Fruit fly (Drosophila melanogaster) whole organism: ENCODE results near the gene Jon74E.

ENCODE experiments used
- CG8478 ChIP-seq: fragments of >200 bp; optimal IDR thresholded peaks from 2 replicates; lab custom pipeline; 2018; ENCODE audit warnings: inconsistent platforms
- Dll ChIP-seq: fragments of >200 bp; optimal IDR thresholded peaks from 2 replicates; lab custom pipeline; 2017
- EcR ChIP-seq, 2 experiments: fragments of >200 bp; optimal IDR thresholded peaks; 2 replicates each; lab custom pipeline; 2017; ENCODE audit warnings: missing biosample characterization in 2 of 2, missing genetic modification characterization in 2 of 2, missing genetic modification reagents in 2 of 2
- pan ChIP-seq: fragments of >200 bp; optimal IDR thresholded peaks from 2 replicates; lab custom pipeline; 2017
- psq ChIP-seq: fragments of >200 bp; optimal IDR thresholded peaks from 2 replicates; lab custom pipeline; 2017
- usp ChIP-seq: fragments of >200 bp; optimal IDR thresholded peaks from 2 replicates; lab custom pipeline; 2017; ENCODE audit warnings: missing biosample characterization, missing genetic modification characterization, mixed read lengths

Gene Jon74E

dm6 chr3L:17549049-17549876 lies at the start of gene Jon74E, which contains the start of gene CG7542:
Gene Jon74E (minus strand): TSS chr3L:17549127.
Gene CG7542 (plus strand): TSS chr3L:17549826.
- no peak for TF ChIP-seq pan
- no peak for TF ChIP-seq Dll
- no peak for TF ChIP-seq EcR (GFP tag; optimal IDR thresholded peaks at IDR 0.05; lab: Kevin White, UChicago)
- TF ChIP-seq psq (lab: Kevin White, UChicago), result no peak
- no peak for TF ChIP-seq CG8478 (lab: Kevin White, UChicago)
- TF ChIP-seq usp (GFP tag; lab: Kevin White, UChicago), result no peak

- TF ChIP-seq Dll (no peak), pan (no peak), psq (lab: Kevin White, UChicago) (no peak), CG8478 (lab: Kevin White, UChicago) (no peak), usp (GFP tag; lab: Kevin White, UChicago) (no peak), EcR (GFP tag; optimal IDR thresholded peaks at IDR 0.05; lab: Kevin White, UChicago) (no peak)
Measured at dm6 chr3L:17596897-17597296, 48.0 kb upstream of the Jon74E start.

- no peak for TF ChIP-seq usp (GFP tag; lab: Kevin White, UChicago)
- TF ChIP-seq psq (lab: Kevin White, UChicago), result no peak
- TF ChIP-seq Dll, result no peak
- TF ChIP-seq CG8478 (lab: Kevin White, UChicago), result no peak
- TF ChIP-seq EcR (GFP tag; optimal IDR thresholded peaks at IDR 0.05; lab: Kevin White, UChicago), result no peak
- no peak for TF ChIP-seq pan
Measured at dm6 chr3L:17595810-17596561, 47.1 kb upstream of the Jon74E start.

- TF ChIP-seq Dll, result no peak
- TF ChIP-seq usp (GFP tag; lab: Kevin White, UChicago), result no peak
- no peak for TF ChIP-seq psq (lab: Kevin White, UChicago)
- no peak for TF ChIP-seq CG8478 (lab: Kevin White, UChicago)
Measured at dm6 chr3L:17593174-17593573, 44.2 kb upstream of the Jon74E start.

dm6 chr3L:17591217-17591467 lies 42.2 kb upstream of the Jon74E start:
- TF ChIP-seq Dll (no peak), CG8478 (lab: Kevin White, UChicago) (no peak), usp (GFP tag; lab: Kevin White, UChicago) (no peak), psq (lab: Kevin White, UChicago) (no peak), EcR (GFP tag; optimal IDR thresholded peaks at IDR 0.05; lab: Kevin White, UChicago) (no peak), pan (no peak)

- peak; percentile 99 for TF ChIP-seq Dll
- peak in 1 of 2 experiments; percentile 95 for TF ChIP-seq EcR (GFP tag; optimal IDR thresholded peaks at IDR 0.05; lab: Kevin White, UChicago)
- TF ChIP-seq usp (GFP tag; lab: Kevin White, UChicago), result no peak
Measured at dm6 chr3L:17590455-17591216, 41.7 kb upstream of the Jon74E start.

- TF ChIP-seq Dll, result no peak
- no peak for TF ChIP-seq psq (lab: Kevin White, UChicago)
- no peak for TF ChIP-seq usp (GFP tag; lab: Kevin White, UChicago)
- no peak for TF ChIP-seq EcR (GFP tag; optimal IDR thresholded peaks at IDR 0.05; lab: Kevin White, UChicago)
- TF ChIP-seq pan, result no peak
- TF ChIP-seq CG8478 (lab: Kevin White, UChicago), result no peak
Measured at dm6 chr3L:17590049-17590448, 41.1 kb upstream of the Jon74E start.

dm6 chr3L:17588686-17589085 lies 39.8 kb upstream of the Jon74E start:
- no peak for TF ChIP-seq pan
- TF ChIP-seq usp (GFP tag; lab: Kevin White, UChicago), result no peak
- no peak for TF ChIP-seq CG8478 (lab: Kevin White, UChicago)
- TF ChIP-seq EcR (GFP tag; optimal IDR thresholded peaks at IDR 0.05; lab: Kevin White, UChicago), result no peak
- no peak for TF ChIP-seq Dll
- no peak for TF ChIP-seq psq (lab: Kevin White, UChicago)

- TF ChIP-seq CG8478 (lab: Kevin White, UChicago) (no peak), EcR (GFP tag; optimal IDR thresholded peaks at IDR 0.05; lab: Kevin White, UChicago) (no peak), usp (GFP tag; lab: Kevin White, UChicago) (no peak)
Measured at dm6 chr3L:17587897-17588296, 39.0 kb upstream of the Jon74E start.

dm6 chr3L:17587292-17587691 lies 38.4 kb upstream of the Jon74E start:
- TF ChIP-seq CG8478 (lab: Kevin White, UChicago) (no peak), psq (lab: Kevin White, UChicago) (no peak), pan (no peak), usp (GFP tag; lab: Kevin White, UChicago) (no peak), EcR (GFP tag; optimal IDR thresholded peaks at IDR 0.05; lab: Kevin White, UChicago) (no peak), Dll (no peak)

- TF ChIP-seq usp (GFP tag; lab: Kevin White, UChicago) (no peak), psq (lab: Kevin White, UChicago) (no peak), EcR (GFP tag; optimal IDR thresholded peaks at IDR 0.05; lab: Kevin White, UChicago) (no peak), pan (no peak), Dll (no peak), CG8478 (lab: Kevin White, UChicago) (no peak)
Measured at dm6 chr3L:17586370-17587048, 37.6 kb upstream of the Jon74E start.
